Fruit fly (Drosophila melanogaster) whole organism, wandering third instar larva: ENCODE data around the gene ddbt.

Experiments
- Abd-B ChIP-seq: fragments of >200 bp; optimal IDR thresholded peaks from 2 replicates; lab custom pipeline; 2017; ENCODE audit warnings: missing biosample characterization, missing genetic modification characterization
- CG32264 ChIP-seq: fragments of 200-800 bp; sonication (Bioruptor generic); optimal IDR thresholded peaks from 2 replicates; lab custom pipeline; 2016; ENCODE audit warnings: missing biosample characterization, missing genetic modification characterization
- CG9705 ChIP-seq: fragments of 200-800 bp; sonication (Bioruptor generic); optimal IDR thresholded peaks from 2 replicates; lab custom pipeline; 2018; ENCODE audit warnings: missing biosample characterization, mild to moderate bottlenecking, missing genetic modification characterization
- CrebA ChIP-seq: fragments of 200-800 bp; sonication (Bioruptor generic); optimal IDR thresholded peaks from 2 replicates; lab custom pipeline; 2016; ENCODE audit warnings: missing biosample characterization, mild to moderate bottlenecking, missing genetic modification characterization, borderline replicate concordance
- Dfd ChIP-seq: fragments of >200 bp; optimal IDR thresholded peaks from 2 replicates; lab custom pipeline; 2017; ENCODE audit warnings: missing biosample characterization, missing genetic modification characterization
- Dif ChIP-seq: fragments of 200-275, 200-300 bp; sonication (Bioruptor generic); optimal IDR thresholded peaks from 2 replicates; lab custom pipeline; 2018; ENCODE audit warnings: missing biosample characterization, missing genetic modification characterization; ENCODE audit not compliant: partially characterized antibody
- GATAd ChIP-seq: sonication (Bioruptor generic); optimal IDR thresholded peaks from 2 replicates; lab custom pipeline; 2016; ENCODE audit warnings: missing biosample characterization, missing genetic modification characterization
- HLH106 ChIP-seq: fragments of 200-800 bp; optimal IDR thresholded peaks from 3 replicates; lab custom pipeline; 2019; ENCODE audit warnings: missing biosample characterization, mild to moderate bottlenecking, missing genetic modification characterization, moderate library complexity
- Hnf4 ChIP-seq: fragments of 200-800 bp; sonication (Bioruptor generic); optimal IDR thresholded peaks from 2 replicates; lab custom pipeline; 2016; ENCODE audit warnings: missing biosample characterization, mild to moderate bottlenecking, missing genetic modification characterization
- Hr78 ChIP-seq: fragments of >200 bp; optimal IDR thresholded peaks from 2 replicates; lab custom pipeline; 2017; ENCODE audit warnings: missing biosample characterization, missing genetic modification characterization
- Hr83 ChIP-seq: fragments of 200-300 bp; sonication (Bioruptor generic); optimal IDR thresholded peaks from 2 replicates; lab custom pipeline; 2016; ENCODE audit warnings: missing biosample characterization, mild to moderate bottlenecking, missing genetic modification characterization, moderate library complexity; ENCODE audit not compliant: poor library complexity, severe bottlenecking
- Jra ChIP-seq: sonication (Bioruptor generic); optimal IDR thresholded peaks from 2 replicates; lab custom pipeline; 2016; ENCODE audit warnings: missing biosample characterization, missing genetic modification characterization
- Mio ChIP-seq: sonication (Bioruptor generic); optimal IDR thresholded peaks from 2 replicates; lab custom pipeline; 2016; ENCODE audit warnings: missing biosample characterization, missing genetic modification characterization
- Myc ChIP-seq: fragments of >200 bp; optimal IDR thresholded peaks from 2 replicates; lab custom pipeline; 2017
- N ChIP-seq: fragments of >200 bp; optimal IDR thresholded peaks from 2 replicates; lab custom pipeline; 2018; ENCODE audit warnings: missing biosample characterization, missing external identifiers, missing genetic modification characterization
- OdsH ChIP-seq: fragments of 200-800 bp; sonication (Bioruptor generic); optimal IDR thresholded peaks from 2 replicates; lab custom pipeline; 2016; ENCODE audit warnings: missing biosample characterization, mild to moderate bottlenecking, missing genetic modification characterization
- Rel ChIP-seq, 2 experiments: fragments of 200-800 bp; sonication (Bioruptor generic) in 1 of 2; optimal IDR thresholded peaks; 2 replicates in 1 of 2; 3 replicates in 1 of 2; lab custom pipeline; 2016 to 2019; ENCODE audit warnings: mild to moderate bottlenecking in 2 of 2, missing biosample characterization in 2 of 2, missing genetic modification characterization in 2 of 2, moderate library complexity in 1 of 2
- Sp1 ChIP-seq: fragments of 200-800 bp; sonication (Bioruptor generic); optimal IDR thresholded peaks from 3 replicates; lab custom pipeline; 2019; ENCODE audit warnings: missing biosample characterization, mild to moderate bottlenecking, missing genetic modification characterization, moderate library complexity
- Vsx2 ChIP-seq: fragments of 200-300, 225-300 bp; sonication (Bioruptor generic); optimal IDR thresholded peaks from 2 replicates; lab custom pipeline; 2018; ENCODE audit warnings: missing biosample characterization, missing genetic modification characterization; ENCODE audit not compliant: partially characterized antibody
- br ChIP-seq: fragments of 200-800 bp; sonication (Bioruptor generic); optimal IDR thresholded peaks from 2 replicates; lab custom pipeline; 2016; ENCODE audit warnings: missing biosample characterization, missing genetic modification characterization
- brk ChIP-seq: fragments of 200-800 bp; sonication (Bioruptor generic); optimal IDR thresholded peaks from 2 replicates; lab custom pipeline; 2016; ENCODE audit warnings: missing biosample characterization, mild to moderate bottlenecking, missing genetic modification characterization
- dl ChIP-seq, 2 experiments: fragments of 175-275, 200-275 bp in 1 of 2; fragments of 200-275 bp in 1 of 2; sonication (Bioruptor generic); optimal IDR thresholded peaks; lab custom pipeline; 2018; ENCODE audit warnings: mild to moderate bottlenecking in 2 of 2, missing biosample characterization in 2 of 2, missing genetic modification characterization in 2 of 2, moderate library complexity in 2 of 2; ENCODE audit not compliant: partially characterized antibody in 2 of 2, insufficient read depth in 1 of 2
- dmrt93B ChIP-seq: fragments of 200-800 bp; sonication (Bioruptor generic); optimal IDR thresholded peaks from 2 replicates; lab custom pipeline; 2018; ENCODE audit warnings: missing biosample characterization, mild to moderate bottlenecking, missing genetic modification characterization
- dsf ChIP-seq: sonication (Bioruptor generic); optimal IDR thresholded peaks from 2 replicates; lab custom pipeline; 2016; ENCODE audit warnings: missing biosample characterization, missing genetic modification characterization, borderline replicate concordance
- ey ChIP-seq: fragments of 200-800 bp; sonication (Bioruptor generic); optimal IDR thresholded peaks from 2 replicates; lab custom pipeline; 2016; ENCODE audit warnings: missing biosample characterization, missing genetic modification characterization
- foxo ChIP-seq, 2 experiments: fragments of 200-800 bp; sonication (Bioruptor generic); optimal IDR thresholded peaks; 2 replicates in 1 of 2; 3 replicates in 1 of 2; lab custom pipeline; 2016 to 2017; ENCODE audit warnings: missing biosample characterization in 2 of 2, missing genetic modification characterization in 2 of 2
- fru ChIP-seq: fragments of 200-800 bp; sonication (Bioruptor generic); optimal IDR thresholded peaks from 3 replicates; lab custom pipeline; 2016; ENCODE audit warnings: missing biosample characterization, mild to moderate bottlenecking, missing genetic modification characterization
- h ChIP-seq: fragments of 200-800 bp; sonication (Bioruptor generic); optimal IDR thresholded peaks from 3 replicates; lab custom pipeline; 2016; ENCODE audit warnings: missing biosample characterization, mild to moderate bottlenecking, missing genetic modification characterization
- jim ChIP-seq: fragments of 175-275, 200-325 bp; sonication (Bioruptor generic); optimal IDR thresholded peaks from 2 replicates; lab custom pipeline; 2016; ENCODE audit warnings: missing biosample characterization, mild to moderate bottlenecking, missing genetic modification characterization
- lola ChIP-seq: fragments of >200 bp; optimal IDR thresholded peaks from 2 replicates; lab custom pipeline; 2017; ENCODE audit warnings: missing biosample characterization, missing genetic modification characterization
- pan ChIP-seq: fragments of >200 bp; optimal IDR thresholded peaks from 2 replicates; lab custom pipeline; 2017
- psq ChIP-seq: fragments of 200-800 bp; sonication (Bioruptor generic); optimal IDR thresholded peaks from 3 replicates; lab custom pipeline; 2017; ENCODE audit warnings: missing biosample characterization, mild to moderate bottlenecking, missing genetic modification characterization, moderate library complexity
- rgr ChIP-seq: fragments of 200-800 bp; sonication (Bioruptor generic); optimal IDR thresholded peaks from 3 replicates; lab custom pipeline; 2016; ENCODE audit warnings: missing biosample characterization, mild to moderate bottlenecking, missing genetic modification characterization
- sage ChIP-seq: fragments of 200-800 bp; sonication (Bioruptor generic); optimal IDR thresholded peaks from 2 replicates; lab custom pipeline; 2016; ENCODE audit warnings: missing biosample characterization, mild to moderate bottlenecking, missing genetic modification characterization
- sv ChIP-seq: fragments of 200-800 bp; sonication (Bioruptor generic); optimal IDR thresholded peaks from 3 replicates; lab custom pipeline; 2016; ENCODE audit warnings: missing biosample characterization, missing genetic modification characterization
- tai ChIP-seq: sonication (Bioruptor generic); optimal IDR thresholded peaks from 2 replicates; lab custom pipeline; 2016; ENCODE audit warnings: missing biosample characterization, missing genetic modification characterization
- usp ChIP-seq: fragments of >200 bp; optimal IDR thresholded peaks from 2 replicates; lab custom pipeline; 2017; ENCODE audit warnings: missing biosample characterization, missing genetic modification characterization
- woc ChIP-seq: sonication (Bioruptor generic); optimal IDR thresholded peaks from 2 replicates; lab custom pipeline; 2016; ENCODE audit warnings: missing biosample characterization, mild to moderate bottlenecking, missing genetic modification characterization

Gene ddbt

DNA sequence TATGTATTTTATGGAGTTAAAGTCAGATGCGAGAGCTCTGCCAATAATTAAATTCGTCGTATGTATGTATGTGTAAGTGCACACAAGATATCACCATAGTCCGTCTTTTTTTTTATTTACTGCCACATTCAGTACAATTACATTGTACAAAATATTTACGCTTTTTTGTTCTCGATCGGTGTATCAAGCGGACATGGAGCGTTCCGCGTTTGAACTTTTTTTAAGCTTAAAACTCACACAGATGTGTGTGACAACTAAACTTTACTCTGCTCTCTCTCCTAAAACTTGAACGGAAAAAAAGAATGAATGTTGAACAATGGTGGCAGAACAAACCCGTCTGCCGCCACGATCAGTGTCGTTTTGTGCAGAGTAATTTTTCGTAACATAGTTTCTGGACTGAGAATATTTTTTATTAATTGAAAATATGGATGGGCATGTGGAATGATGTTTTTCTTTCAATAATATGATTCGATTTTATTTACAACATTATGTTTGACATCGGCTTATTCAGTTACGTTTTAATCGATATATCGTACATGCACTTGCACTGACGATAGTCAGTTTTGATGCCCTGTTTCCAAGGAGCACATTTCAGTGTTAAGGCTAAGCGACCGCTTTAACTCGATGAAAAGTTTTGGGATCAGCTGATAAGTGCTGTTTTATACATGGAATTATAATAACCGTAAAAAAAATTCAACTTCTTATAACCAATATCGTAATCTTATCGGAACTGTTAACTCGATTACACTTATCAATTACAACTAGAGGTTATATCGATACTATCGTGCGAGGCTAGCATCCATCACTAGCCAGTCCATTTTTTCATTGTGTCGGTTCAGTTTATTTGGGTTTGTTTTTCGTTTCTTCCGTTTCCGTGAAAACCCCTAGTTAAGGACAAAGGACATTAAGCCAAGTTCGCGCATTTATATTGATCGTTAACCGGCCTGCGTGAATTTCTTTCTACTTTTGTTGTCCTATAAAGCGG, 30.1 kb downstream of the ddbt start, which contains the start of gene mth:
TSS of gene mth (minus strand) at position 302 of the 985 bp plus-strand sequence.
- TF ChIP-seq Hr83 (GFP tag; lab: Kevin White, UChicago) = no peak
- no peak for TF ChIP-seq tai
- peak; percentile 60 for TF ChIP-seq dsf (GFP tag; lab: Kevin White, UChicago)
- peak; percentile 21 for TF ChIP-seq sv (GFP tag; lab: Kevin White, UChicago)
- peak; percentile 62 for TF ChIP-seq HLH106 (tag; lab: Kevin White, UChicago)
- peak; percentile 41 for TF ChIP-seq Sp1 (GFP tag; lab: Kevin White, UChicago)
- peak; percentile 38 for TF ChIP-seq br (GFP tag; lab: Kevin White, UChicago)
- TF ChIP-seq Rel (GFP tag; optimal IDR thresholded peaks at IDR 0.05; lab: Kevin White, UChicago) = peak; percentile 16
- peak; percentile 25 for TF ChIP-seq Rel (tag; optimal IDR thresholded peaks at IDR 0.05; lab: Kevin White, UChicago)
- TF ChIP-seq N = peak; percentile 75
- peak in 1 of 2 experiments; percentile 62 for TF ChIP-seq foxo (GFP tag; optimal IDR thresholded peaks at IDR 0.05; lab: Kevin White, UChicago)
- TF ChIP-seq GATAd (GFP tag; lab: Kevin White, UChicago) = no peak
- peak; percentile 37 for TF ChIP-seq h
- TF ChIP-seq Hr78 (GFP tag; lab: Kevin White, UChicago) = peak; percentile 42
- no peak for TF ChIP-seq Abd-B (GFP tag; lab: Kevin White, UChicago)
- no peak for TF ChIP-seq psq (GFP tag; lab: Kevin White, UChicago)
- TF ChIP-seq ey (GFP tag; lab: Kevin White, UChicago) = peak; percentile 20
- no peak for TF ChIP-seq Myc (lab: Kevin White, UChicago)
- TF ChIP-seq sage (GFP tag; lab: Kevin White, UChicago) = no peak
- peak; percentile 73 for TF ChIP-seq woc (GFP tag; lab: Kevin White, UChicago)
- no peak for TF ChIP-seq Dif
- TF ChIP-seq jim (GFP tag; lab: Kevin White, UChicago) = no peak
- no peak for TF ChIP-seq Mio (GFP tag; lab: Kevin White, UChicago)
- TF ChIP-seq fru = peak; percentile 53
- no peak for TF ChIP-seq pan (lab: Kevin White, UChicago)
- TF ChIP-seq usp (GFP tag; lab: Kevin White, UChicago) = no peak
- peak; percentile 47 for TF ChIP-seq CG9705 (GFP tag; lab: Kevin White, UChicago)
- TF ChIP-seq Vsx2 = no peak
- no peak for TF ChIP-seq OdsH (GFP tag; lab: Kevin White, UChicago)
- no peak for TF ChIP-seq Dfd
- no peak for TF ChIP-seq CrebA (GFP tag; lab: Kevin White, UChicago)
- no peak for TF ChIP-seq dl (GFP tag; optimal IDR thresholded peaks at IDR 0.05; lab: Kevin White, UChicago; ENCODE audit: insufficient read depth in 1 of 2, partially characterized antibody in 2 of 2)
- peak; percentile 28 for TF ChIP-seq brk
- peak; percentile 44 for TF ChIP-seq rgr
- TF ChIP-seq dmrt93B (GFP tag; lab: Kevin White, UChicago) = peak; percentile 6
- TF ChIP-seq Hnf4 (GFP tag; lab: Kevin White, UChicago) = peak; percentile 63
- peak; percentile 61 for TF ChIP-seq Jra (GFP tag; lab: Kevin White, UChicago)
- peak; percentile 22 for TF ChIP-seq CG32264 (GFP tag; lab: Kevin White, UChicago)
- no peak for TF ChIP-seq lola (GFP tag; lab: Kevin White, UChicago)
